Worm (Caenorhabditis elegans) whole organism, mixed stage, embryonic: ENCODE measurements around the gene C48B4.11.

ENCODE experiments used
- blmp-1 ChIP-seq: fragments of 150-350 bp; optimal IDR thresholded peaks from 2 replicates; lab custom pipeline; 2014; ENCODE audit warnings: missing biosample characterization, missing genetic modification characterization
- ceh-43 ChIP-seq: fragments of 200-800 bp; sonication (Bioruptor generic); optimal IDR thresholded peaks from 2 replicates; lab custom pipeline; 2018; ENCODE audit warnings: mild to moderate bottlenecking, missing genetic modification characterization, moderate library complexity, missing compliant biosample characterization
- ces-1 ChIP-seq: fragments of 150-350 bp; optimal IDR thresholded peaks from 2 replicates; lab custom pipeline; 2014; ENCODE audit warnings: missing biosample characterization, missing genetic modification reagents, missing genetic modification characterization
- elt-1 ChIP-seq: sonication (generic microtip); optimal IDR thresholded peaks from 2 replicates; lab custom pipeline; 2017; ENCODE audit warnings: missing genetic modification characterization, mild to moderate bottlenecking, missing compliant biosample characterization, antibody characterized with exemption, moderate library complexity, borderline replicate concordance; ENCODE audit not compliant: insufficient read depth
- elt-3 ChIP-seq: fragments of 150-350 bp; optimal IDR thresholded peaks from 2 replicates; lab custom pipeline; 2014; ENCODE audit warnings: missing biosample characterization, missing genetic modification characterization
- flh-1 ChIP-seq: fragments of 200-800 bp; sonication (Bioruptor generic); optimal IDR thresholded peaks from 2 replicates; lab custom pipeline; 2018; ENCODE audit warnings: mild to moderate bottlenecking, missing genetic modification characterization, moderate library complexity, missing compliant biosample characterization
- lsy-2 ChIP-seq: fragments of 150-350 bp; optimal IDR thresholded peaks from 2 replicates; lab custom pipeline; 2014; ENCODE audit warnings: missing biosample characterization, missing genetic modification characterization
- nhr-237 ChIP-seq: fragments of 150-350 bp; optimal IDR thresholded peaks from 2 replicates; lab custom pipeline; 2014; ENCODE audit warnings: missing biosample characterization, missing genetic modification characterization
- nhr-28 ChIP-seq: fragments of 150-350 bp; optimal IDR thresholded peaks from 2 replicates; lab custom pipeline; 2014; ENCODE audit warnings: missing biosample characterization, missing genetic modification characterization
- pha-4 ChIP-seq: fragments of 150-350 bp; optimal IDR thresholded peaks from 2 replicates; lab custom pipeline; 2018; ENCODE audit warnings: missing biosample characterization, missing genetic modification reagents, missing genetic modification characterization
- snpc-4 ChIP-seq: fragments of 150-350 bp; optimal IDR thresholded peaks from 2 replicates; lab custom pipeline; 2014; ENCODE audit warnings: missing biosample characterization, missing genetic modification characterization
- unc-62 ChIP-seq: fragments of 150-350 bp; optimal IDR thresholded peaks from 2 replicates; lab custom pipeline; 2014; ENCODE audit warnings: missing biosample characterization, missing genetic modification reagents, missing genetic modification characterization
- ztf-11 ChIP-seq: fragments of 150-350 bp; optimal IDR thresholded peaks from 2 replicates; lab custom pipeline; 2014; ENCODE audit warnings: missing biosample characterization, missing genetic modification characterization

ce11 chrIII:9561158-9561557 lies 4.8 kb downstream of the C48B4.11 start, which contains the start of gene C48B4.8:
- TF ChIP-seq nhr-237 (tag; lab: Kevin White, UChicago) (no peak), flh-1 (GFP tag; lab: Kevin White, UChicago) (no peak), ztf-11 (no peak), snpc-4 (tag; lab: Kevin White, UChicago) (no peak), ces-1 (no peak), elt-3 (no peak), unc-62 (no peak), nhr-28 (no peak), blmp-1 (no peak), ceh-43 (GFP tag; lab: Kevin White, UChicago) (no peak), lsy-2 (tag; lab: Kevin White, UChicago) (no peak), pha-4 (tag; lab: Kevin White, UChicago) (no peak), elt-1 (no peak)
